Fruit fly (Drosophila melanogaster) whole organism, embryonic: ENCODE data around the gene CG7058.

Experiments used
- B-H1 ChIP-seq: fragments of 200-800 bp; sonication (Bioruptor generic); IDR thresholded peaks from 3 replicates; pipeline ENCODE4 v1.3.6; 2022; ENCODE audit warnings: missing biosample characterization, missing genetic modification characterization
- CG10274 ChIP-seq: fragments of 200-800 bp; sonication (Bioruptor generic); optimal IDR thresholded peaks from 3 replicates; lab custom pipeline; 2017; ENCODE audit warnings: missing biosample characterization, mild to moderate bottlenecking, missing genetic modification characterization
- CG10979 ChIP-seq: fragments of 200-800 bp; sonication (Bioruptor generic); optimal IDR thresholded peaks from 2 replicates; lab custom pipeline; 2018; ENCODE audit warnings: missing biosample characterization, mild to moderate bottlenecking, missing genetic modification characterization, moderate library complexity
- CG12155 ChIP-seq: fragments of 200-800 bp; sonication (Bioruptor generic); optimal IDR thresholded peaks from 3 replicates; lab custom pipeline; 2016; ENCODE audit warnings: missing biosample characterization, missing genetic modification characterization
- CG12769 ChIP-seq: fragments of 200-800 bp; sonication (Bioruptor generic); optimal IDR thresholded peaks from 2 replicates; lab custom pipeline; 2019; ENCODE audit warnings: missing biosample characterization, mild to moderate bottlenecking, missing genetic modification characterization, moderate library complexity
- CG13287 ChIP-seq: fragments of 200-800 bp; sonication (Bioruptor generic); IDR thresholded peaks from 2 replicates; pipeline ENCODE4 v1.3.6; 2022; ENCODE audit warnings: missing biosample characterization, missing genetic modification characterization; ENCODE audit not compliant: partially characterized antibody
- CG13894 ChIP-seq: fragments of 200-800 bp; sonication (Bioruptor generic); optimal IDR thresholded peaks from 3 replicates; lab custom pipeline; 2018; ENCODE audit warnings: missing biosample characterization, mild to moderate bottlenecking, missing genetic modification characterization, moderate library complexity
- CG17612 ChIP-seq: fragments of 200-800 bp; sonication (Bioruptor generic); IDR thresholded peaks from 2 replicates; pipeline ENCODE4 v1.3.6; 2022; ENCODE audit warnings: missing biosample characterization, missing genetic modification characterization
- CG2712 ChIP-seq: fragments of 200-800 bp; optimal IDR thresholded peaks from 3 replicates; lab custom pipeline; 2019; ENCODE audit warnings: missing biosample characterization, mild to moderate bottlenecking, missing genetic modification characterization, moderate library complexity
- CG30020 ChIP-seq: fragments of 200-800 bp; optimal IDR thresholded peaks from 2 replicates; lab custom pipeline; 2019; ENCODE audit warnings: missing biosample characterization, mild to moderate bottlenecking, missing genetic modification characterization, moderate library complexity
- CG3407 ChIP-seq: fragments of 200-800 bp; sonication (Bioruptor generic); optimal IDR thresholded peaks from 2 replicates; lab custom pipeline; 2018; ENCODE audit warnings: missing biosample characterization, mild to moderate bottlenecking, missing genetic modification characterization
- CG4282 ChIP-seq: fragments of 200-800 bp; sonication (Bioruptor generic); optimal IDR thresholded peaks from 2 replicates; lab custom pipeline; 2016; ENCODE audit warnings: missing biosample characterization, missing genetic modification characterization
- CG4360 ChIP-seq: fragments of 200-800 bp; sonication (Bioruptor generic); IDR thresholded peaks from 2 replicates; pipeline ENCODE4 v1.3.6; 2022; ENCODE audit warnings: missing biosample characterization, missing genetic modification characterization
- CG6254 ChIP-seq: fragments of 200-800 bp; sonication (Bioruptor generic); optimal IDR thresholded peaks from 3 replicates; lab custom pipeline; 2017; ENCODE audit warnings: mild to moderate bottlenecking, missing biosample characterization, missing genetic modification reagents, missing genetic modification characterization
- CG6683 ChIP-seq: fragments of 200-800 bp; sonication (Bioruptor generic); optimal IDR thresholded peaks from 2 replicates; lab custom pipeline; 2017; ENCODE audit warnings: missing biosample characterization, mild to moderate bottlenecking, missing genetic modification characterization, missing genetic modification reagents
- CG6689 ChIP-seq: fragments of 200-800 bp; sonication (Bioruptor generic); IDR thresholded peaks from 2 replicates; pipeline ENCODE4 v1.3.6; 2022; ENCODE audit warnings: missing biosample characterization, missing genetic modification characterization
- CG7357 ChIP-seq: fragments of 200-800 bp; sonication (Bioruptor generic); IDR thresholded peaks from 3 replicates; pipeline ENCODE4 v1.3.6; 2022; ENCODE audit warnings: missing biosample characterization, missing genetic modification characterization
- CG8290 ChIP-seq, 3 experiments: fragments of 200-800 bp; sonication (Bioruptor generic); optimal IDR thresholded peaks; 2 replicates each; lab custom pipeline; 2016 to 2019; ENCODE audit warnings: missing biosample characterization in 3 of 3, missing genetic modification characterization in 3 of 3, mild to moderate bottlenecking in 2 of 3, moderate library complexity in 1 of 3
- CoRest ChIP-seq: fragments of 200-800 bp; sonication (Bioruptor generic); optimal IDR thresholded peaks from 3 replicates; lab custom pipeline; 2018; ENCODE audit warnings: missing biosample characterization, mild to moderate bottlenecking, missing genetic modification characterization, moderate library complexity
- Deaf1 ChIP-seq: fragments of 200-800 bp; optimal IDR thresholded peaks from 3 replicates; lab custom pipeline; 2019; ENCODE audit warnings: missing biosample characterization, mild to moderate bottlenecking, missing genetic modification characterization, moderate library complexity
- Dip3 ChIP-seq: fragments of 200-800 bp; sonication (Bioruptor generic); optimal IDR thresholded peaks from 3 replicates; lab custom pipeline; 2016; ENCODE audit warnings: missing biosample characterization, missing genetic modification characterization
- Ets65A ChIP-seq: fragments of 200-800 bp; sonication (Bioruptor generic); peaks from one replicate; lab custom pipeline; 2016; ENCODE audit warnings: missing biosample characterization, missing genetic modification characterization
- GATAe ChIP-seq: fragments of 200-800 bp; sonication (Bioruptor generic); conservative IDR thresholded peaks from 2 replicates; pipeline ENCODE4 v1.3.6; 2022; ENCODE audit warnings: missing biosample characterization, missing genetic modification characterization
- HLH3B ChIP-seq: fragments of 200-800 bp; sonication (Bioruptor generic); IDR thresholded peaks from 2 replicates; pipeline ENCODE4 v1.3.6; 2022; ENCODE audit warnings: missing biosample characterization, missing genetic modification characterization
- HLH4C ChIP-seq: fragments of 200-800 bp; sonication (Bioruptor generic); IDR thresholded peaks from 3 replicates; pipeline ENCODE4 v1.3.6; 2022; ENCODE audit warnings: missing biosample characterization, missing genetic modification characterization; ENCODE audit not compliant: partially characterized antibody
- HLH54F ChIP-seq: fragments of 200-800 bp; sonication (Bioruptor generic); optimal IDR thresholded peaks from 3 replicates; lab custom pipeline; 2016; ENCODE audit warnings: missing biosample characterization, missing genetic modification characterization
- Lpt ChIP-seq: fragments of >200 bp; optimal IDR thresholded peaks from 2 replicates; lab custom pipeline; 2018; ENCODE audit warnings: missing biosample characterization, missing genetic modification characterization
- Med ChIP-seq: fragments of 200-800 bp; sonication (Bioruptor generic); peaks from one replicate; lab custom pipeline; 2016; ENCODE audit warnings: missing biosample characterization, missing genetic modification characterization, mild to moderate bottlenecking, inconsistent platforms, moderate library complexity
- Myb ChIP-seq: fragments of 200-800 bp; sonication (Bioruptor generic); optimal IDR thresholded peaks from 2 replicates; lab custom pipeline; 2016; ENCODE audit warnings: missing biosample characterization, missing genetic modification characterization
- Trl ChIP-seq, 3 experiments: fragments of >200 bp in 2 of 3; fragments of 200-800 bp in 1 of 3; sonication (Bioruptor generic) in 1 of 3; optimal IDR thresholded peaks; 2 replicates in 1 of 3; 3 replicates in 2 of 3; lab custom pipeline; 2016 to 2017; ENCODE audit warnings: missing biosample characterization in 1 of 3, missing genetic modification characterization in 1 of 3
- ab ChIP-seq: fragments of 200-800 bp; sonication (Bioruptor generic); optimal IDR thresholded peaks from 2 replicates; lab custom pipeline; 2016; ENCODE audit warnings: missing biosample characterization, missing genetic modification characterization
- abd-A ChIP-seq: fragments of 200-800 bp; sonication (Bioruptor generic); optimal IDR thresholded peaks from 3 replicates; lab custom pipeline; 2019; ENCODE audit warnings: missing biosample characterization, mild to moderate bottlenecking, missing genetic modification characterization, moderate library complexity
- bowl ChIP-seq: fragments of 200-800 bp; sonication (Bioruptor generic); IDR thresholded peaks from 2 replicates; pipeline ENCODE4 v1.3.6; 2022; ENCODE audit warnings: missing biosample characterization, missing genetic modification characterization
- cg ChIP-seq: fragments of 200-800 bp; sonication (Bioruptor generic); optimal IDR thresholded peaks from 3 replicates; lab custom pipeline; 2019; ENCODE audit warnings: missing biosample characterization, mild to moderate bottlenecking, missing genetic modification characterization, moderate library complexity
- chinmo ChIP-seq: fragments of 200-800 bp; sonication (Bioruptor generic); IDR thresholded peaks from 4 replicates; pipeline ENCODE4 v1.3.6; 2022; ENCODE audit warnings: missing biosample characterization, missing genetic modification characterization; ENCODE audit not compliant: partially characterized antibody
- danr ChIP-seq: fragments of 200-800 bp; sonication (Bioruptor generic); IDR thresholded peaks from 2 replicates; pipeline ENCODE4 v1.3.6; 2022; ENCODE audit warnings: missing biosample characterization, missing genetic modification characterization
- fd64A ChIP-seq: fragments of 200-800 bp; sonication (Bioruptor generic); optimal IDR thresholded peaks from 3 replicates; lab custom pipeline; 2018; ENCODE audit warnings: missing biosample characterization, mild to moderate bottlenecking, missing genetic modification characterization
- gcm ChIP-seq: fragments of 200-800 bp; sonication (Bioruptor generic); optimal IDR thresholded peaks from 2 replicates; lab custom pipeline; 2019; ENCODE audit warnings: missing biosample characterization, mild to moderate bottlenecking, missing genetic modification characterization, moderate library complexity
- kay ChIP-seq: fragments of 200-800 bp; sonication (Bioruptor generic); optimal IDR thresholded peaks from 2 replicates; lab custom pipeline; 2016; ENCODE audit warnings: missing biosample characterization, missing genetic modification characterization
- phol ChIP-seq: fragments of 200-800 bp; sonication (Bioruptor generic); optimal IDR thresholded peaks from 3 replicates; lab custom pipeline; 2018; ENCODE audit warnings: missing biosample characterization, mild to moderate bottlenecking, missing genetic modification characterization, moderate library complexity
- pita ChIP-seq: fragments of 200-800 bp; sonication (Bioruptor generic); optimal IDR thresholded peaks from 2 replicates; lab custom pipeline; 2017; ENCODE audit warnings: missing biosample characterization, mild to moderate bottlenecking, missing genetic modification characterization
- ro ChIP-seq: fragments of 200-800 bp; sonication (Bioruptor generic); IDR thresholded peaks from 2 replicates; pipeline ENCODE4 v1.3.6; 2022; ENCODE audit warnings: missing biosample characterization, missing genetic modification characterization
- sr ChIP-seq: fragments of 200-800 bp; sonication (Bioruptor generic); IDR thresholded peaks from 3 replicates; pipeline ENCODE4 v1.3.6; 2022; ENCODE audit warnings: missing biosample characterization, missing genetic modification characterization
- ssp ChIP-seq: fragments of 200-800 bp; sonication (Bioruptor generic); IDR thresholded peaks from 2 replicates; pipeline ENCODE4 v1.3.6; 2022; ENCODE audit warnings: missing biosample characterization, missing genetic modification characterization
- zen2 ChIP-seq: fragments of 200-800 bp; sonication (Bioruptor generic); IDR thresholded peaks from 3 replicates; pipeline ENCODE4 v1.3.6; 2022; ENCODE audit warnings: missing biosample characterization, missing genetic modification characterization; ENCODE audit not compliant: partially characterized antibody

CG7058 gene

DNA sequence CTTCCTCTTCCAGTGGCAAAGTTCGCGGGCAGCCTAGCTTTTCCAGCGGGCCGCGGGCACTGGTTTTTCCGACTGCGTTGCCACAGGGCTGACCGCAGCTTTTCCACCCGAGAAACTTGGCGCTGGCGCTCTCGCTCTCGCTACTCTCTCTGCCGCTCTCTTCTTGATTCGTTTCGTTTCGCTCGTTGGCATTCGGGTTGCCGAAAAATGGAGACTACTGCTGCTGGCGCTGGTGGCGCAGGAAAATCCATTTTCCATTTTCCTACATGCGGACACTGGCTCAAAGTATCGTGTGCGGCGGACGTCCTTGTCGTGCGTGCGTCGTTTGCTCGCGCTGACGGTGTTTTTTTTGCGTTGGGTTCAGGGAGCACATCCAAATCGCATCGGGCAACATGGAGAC is 6.6 kb downstream of the CG7058 start, which contains the start of gene CG42450 (continued):
- TF ChIP-seq CG2712, result no peak

DNA sequence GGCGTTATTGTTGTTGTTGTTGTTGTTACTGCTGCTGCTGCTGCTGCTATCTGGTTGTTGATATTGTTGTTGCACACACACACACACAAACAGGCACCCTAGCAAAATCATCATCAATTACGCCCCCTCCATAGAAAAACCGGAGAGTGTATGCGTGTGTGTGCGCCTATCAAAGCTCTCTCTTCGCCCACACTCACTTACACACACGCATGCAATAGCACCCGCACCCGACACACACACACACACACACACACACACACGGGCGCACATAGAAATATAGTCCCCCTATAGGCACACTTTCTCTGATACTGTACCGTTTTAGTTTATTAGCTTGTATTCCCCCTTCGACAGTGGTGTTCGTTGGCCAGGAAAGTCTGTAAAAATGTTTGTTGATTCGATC is 7.9 kb downstream of the CG7058 start:
- peak; percentile 9 for TF ChIP-seq CG12769 (tag; lab: Kevin White, UChicago)
- peak in 1 of 2 experiments; percentile 32 for TF ChIP-seq Trl (optimal IDR thresholded peaks at IDR 0.05; lab: Kevin White, UChicago)
- TF ChIP-seq Trl (GFP tag; optimal IDR thresholded peaks at IDR 0.05; lab: Kevin White, UChicago), result no peak
- TF ChIP-seq cg (GFP tag; lab: Kevin White, UChicago), result peak; percentile 70
- peak; percentile 3 for TF ChIP-seq abd-A (tag; lab: Kevin White, UChicago)
- no peak for TF ChIP-seq HLH54F (GFP tag; lab: Kevin White, UChicago)
- TF ChIP-seq CG6689 (GFP tag; lab: Robert Waterston, UW), result no peak
- TF ChIP-seq Ets65A (GFP tag; lab: Kevin White, UChicago), result peak; percentile 22
- peak; percentile 8; the same call in 1 of the 3 replicates for TF ChIP-seq sr
- 0 out of 4 replicates have a peak, but pooled peaks have one; percentile 20 for TF ChIP-seq chinmo (GFP tag; lab: Robert Waterston, UW)
- TF ChIP-seq CG8290 (GFP tag; optimal IDR thresholded peaks at IDR 0.05; lab: Kevin White, UChicago), result no peak
- peak in 1 of 2 experiments; percentile 14 for TF ChIP-seq CG8290 (tag; optimal IDR thresholded peaks at IDR 0.05; lab: Kevin White, UChicago)
- TF ChIP-seq ro (GFP tag; lab: Robert Waterston, UW), result no peak
- peak; percentile 4 for TF ChIP-seq CG13894
- TF ChIP-seq CG4360, result peak; percentile 71
- peak; percentile 6 for TF ChIP-seq Deaf1 (tag; lab: Kevin White, UChicago)
- TF ChIP-seq CG6683 (GFP tag; lab: Kevin White, UChicago), result no peak
- TF ChIP-seq Med, result peak; percentile 42

DNA sequence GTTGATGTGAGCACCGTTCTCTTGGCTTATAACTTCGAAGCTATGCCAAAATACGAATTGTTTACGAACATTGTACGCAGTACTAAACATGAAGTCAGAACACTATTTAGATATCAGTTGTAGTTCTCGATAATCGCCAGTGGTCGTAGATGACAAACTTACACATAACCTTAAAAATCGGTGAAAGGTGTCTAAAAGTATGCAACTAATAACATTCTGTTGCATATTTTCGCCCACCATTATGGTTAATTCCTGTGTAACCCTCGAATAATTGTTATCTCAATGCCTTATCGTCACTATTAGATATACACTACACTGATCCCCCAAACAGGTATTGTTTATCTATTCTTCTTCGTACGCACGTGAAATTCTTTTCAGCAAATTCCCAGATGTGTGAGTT is 8.4 kb downstream of the CG7058 start:
- TF ChIP-seq ab (GFP tag; lab: Kevin White, UChicago) (no peak), CG8290 (GFP tag; optimal IDR thresholded peaks at IDR 0.05; lab: Kevin White, UChicago) (peak; percentile 96), CG8290 (tag; optimal IDR thresholded peaks at IDR 0.05; lab: Kevin White, UChicago) (peak; percentile 78 to 99), CG17612 (peak; percentile 77)

DNA sequence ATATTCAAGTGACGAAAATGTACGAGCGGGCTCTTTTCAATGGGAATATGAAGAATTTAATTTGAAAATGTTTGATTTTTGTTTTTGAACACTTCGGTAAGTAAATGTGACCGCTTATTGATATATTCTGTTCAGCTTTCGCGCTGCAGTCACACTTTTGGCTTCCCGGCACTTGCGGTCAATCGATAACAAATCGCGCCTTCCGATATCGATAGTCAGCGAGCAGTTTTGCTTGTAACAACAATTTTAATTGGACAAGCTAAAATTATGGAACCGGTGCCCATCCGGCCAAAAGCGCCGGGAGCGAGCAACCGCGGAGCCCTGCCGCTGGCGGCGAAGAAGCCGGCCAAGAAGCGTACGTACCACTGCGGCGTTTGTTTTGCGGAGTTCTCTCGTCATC is 23.9 kb downstream of the CG7058 start, which contains the start of gene CG7101:
TSS of gene CG7101 (plus strand) at position 196 of the 400 bp plus-strand sequence.
- no peak for TF ChIP-seq Dip3 (GFP tag; lab: Kevin White, UChicago)
- no peak for TF ChIP-seq gcm
- no peak for TF ChIP-seq sr
- TF ChIP-seq CG3407 (GFP tag; lab: Kevin White, UChicago), result no peak
- peak; percentile 19 for TF ChIP-seq CoRest
- TF ChIP-seq danr, result no peak
- peak; percentile 54 for TF ChIP-seq Myb
- no peak for TF ChIP-seq ssp (GFP tag; lab: Robert Waterston, UW)
- TF ChIP-seq phol, result peak; percentile 11
- no peak for TF ChIP-seq CG12155 (GFP tag; lab: Kevin White, UChicago)
- TF ChIP-seq CG13287 (GFP tag; lab: Robert Waterston, UW), result peak; percentile 79
- TF ChIP-seq CG4282 (GFP tag; lab: Kevin White, UChicago), result no peak
- TF ChIP-seq HLH4C, result peak; percentile 79
- peak; percentile 25 for TF ChIP-seq CG30020 (tag; lab: Kevin White, UChicago)
- no peak for TF ChIP-seq fd64A
- no peak for TF ChIP-seq CG7357 (GFP tag; lab: Robert Waterston, UW)
- TF ChIP-seq Lpt (GFP tag; lab: Kevin White, UChicago), result no peak
- TF ChIP-seq B-H1 (GFP tag; lab: Robert Waterston, UW), result no peak
- no peak for TF ChIP-seq CG10274 (GFP tag; lab: Kevin White, UChicago)
- peak; percentile 48; the same call in 1 of the 3 replicates for TF ChIP-seq zen2 (GFP tag; lab: Robert Waterston, UW)
- no peak for TF ChIP-seq kay (GFP tag; lab: Kevin White, UChicago)
- TF ChIP-seq bowl (GFP tag; lab: Robert Waterston, UW), result no peak
- TF ChIP-seq CG10979, result no peak
- TF ChIP-seq HLH3B (GFP tag; lab: Robert Waterston, UW), result no peak
- TF ChIP-seq CG6254 (GFP tag; lab: Kevin White, UChicago), result no peak
- no peak for TF ChIP-seq GATAe (GFP tag; lab: Robert Waterston, UW)
- TF ChIP-seq Med, result peak; percentile 62
- TF ChIP-seq pita (GFP tag; lab: Kevin White, UChicago), result no peak
